Fruit fly (Drosophila melanogaster) whole organism, embryonic: ENCODE measurements around the gene mag.

ENCODE experiments used
- Atf3 ChIP-seq: fragments of 200-800 bp; sonication (Bioruptor generic); optimal IDR thresholded peaks from 3 replicates; lab custom pipeline; 2016; ENCODE audit warnings: missing biosample characterization, missing genetic modification characterization
- B-H1 ChIP-seq: fragments of 200-800 bp; sonication (Bioruptor generic); IDR thresholded peaks from 3 replicates; pipeline ENCODE4 v1.3.6; 2022; ENCODE audit warnings: missing biosample characterization, missing genetic modification characterization
- Bgb ChIP-seq: fragments of 200-800 bp; sonication (Bioruptor generic); IDR thresholded peaks from 2 replicates; pipeline ENCODE4 v1.3.6; 2022; ENCODE audit warnings: missing biosample characterization, missing genetic modification characterization; ENCODE audit not compliant: partially characterized antibody
- CG10543 ChIP-seq: fragments of 200-800 bp; sonication (Bioruptor generic); optimal IDR thresholded peaks from 3 replicates; lab custom pipeline; 2017; ENCODE audit warnings: missing biosample characterization, mild to moderate bottlenecking, missing genetic modification characterization, moderate library complexity
- CG11723 ChIP-seq: fragments of 200-800 bp; sonication (Bioruptor generic); optimal IDR thresholded peaks from 2 replicates; lab custom pipeline; 2017; ENCODE audit warnings: missing biosample characterization, mild to moderate bottlenecking, missing genetic modification characterization
- CG12071 ChIP-seq: fragments of 200-800 bp; sonication (Bioruptor generic); optimal IDR thresholded peaks from 3 replicates; lab custom pipeline; 2018; ENCODE audit warnings: missing biosample characterization, mild to moderate bottlenecking, missing genetic modification characterization
- CG14710 ChIP-seq: fragments of 200-800 bp; sonication (Bioruptor generic); optimal IDR thresholded peaks from 3 replicates; lab custom pipeline; 2019; ENCODE audit warnings: missing biosample characterization, mild to moderate bottlenecking, missing genetic modification characterization, moderate library complexity
- CG14860 ChIP-seq: fragments of 200-800 bp; sonication (Bioruptor generic); IDR thresholded peaks from 3 replicates; pipeline ENCODE4 v1.3.6; 2022; ENCODE audit warnings: missing biosample characterization, missing genetic modification characterization; ENCODE audit not compliant: partially characterized antibody
- CG15696 ChIP-seq: fragments of 200-800 bp; sonication (Bioruptor generic); optimal IDR thresholded peaks from 2 replicates; lab custom pipeline; 2019; ENCODE audit warnings: missing biosample characterization, mild to moderate bottlenecking, missing genetic modification characterization, moderate library complexity
- CG17385 ChIP-seq: fragments of 200-800 bp; sonication (Bioruptor generic); optimal IDR thresholded peaks from 3 replicates; lab custom pipeline; 2018; ENCODE audit warnings: missing biosample characterization, mild to moderate bottlenecking, missing genetic modification characterization
- CG18764 ChIP-seq: fragments of 200-800 bp; sonication (Bioruptor generic); optimal IDR thresholded peaks from 3 replicates; lab custom pipeline; 2016; ENCODE audit warnings: missing biosample characterization, missing genetic modification characterization
- CG3065 ChIP-seq: fragments of 200-800 bp; sonication (Bioruptor generic); optimal IDR thresholded peaks from 2 replicates; lab custom pipeline; 2016; ENCODE audit warnings: missing biosample characterization, missing genetic modification characterization
- CG32532 ChIP-seq: fragments of 200-800 bp; sonication (Bioruptor generic); IDR thresholded peaks from 2 replicates; pipeline ENCODE4 v1.3.6; 2022; ENCODE audit warnings: missing biosample characterization, missing genetic modification characterization
- CG32772 ChIP-seq: fragments of 200-800 bp; sonication (Bioruptor generic); IDR thresholded peaks from 2 replicates; pipeline ENCODE4 v1.3.6; 2022; ENCODE audit warnings: missing biosample characterization, missing genetic modification characterization
- CG4424 ChIP-seq: fragments of 200-800 bp; sonication (Bioruptor generic); optimal IDR thresholded peaks from 3 replicates; lab custom pipeline; 2016; ENCODE audit warnings: missing biosample characterization, missing genetic modification characterization
- CG6765 ChIP-seq: fragments of 200-800 bp; sonication (Bioruptor generic); optimal IDR thresholded peaks from 3 replicates; lab custom pipeline; 2017; ENCODE audit warnings: missing biosample characterization, mild to moderate bottlenecking, missing genetic modification characterization
- CG6791 ChIP-seq: fragments of 200-800 bp; sonication (Bioruptor generic); IDR thresholded peaks from 3 replicates; pipeline ENCODE4 v1.3.6; 2022; ENCODE audit warnings: missing biosample characterization, missing genetic modification characterization; ENCODE audit not compliant: partially characterized antibody
- CG7556 ChIP-seq: fragments of 200-800 bp; sonication (Bioruptor generic); optimal IDR thresholded peaks from 2 replicates; lab custom pipeline; 2017; ENCODE audit warnings: missing biosample characterization, mild to moderate bottlenecking, missing genetic modification characterization
- CG7745 ChIP-seq: fragments of 200-800 bp; sonication (Bioruptor generic); optimal IDR thresholded peaks from 2 replicates; lab custom pipeline; 2018; ENCODE audit warnings: missing biosample characterization, mild to moderate bottlenecking, missing genetic modification characterization, moderate library complexity
- CG7786 ChIP-seq: fragments of 200-800 bp; sonication (Bioruptor generic); optimal IDR thresholded peaks from 2 replicates; lab custom pipeline; 2016; ENCODE audit warnings: missing biosample characterization, missing genetic modification characterization
- CG9215 ChIP-seq: fragments of 200-800 bp; sonication (Bioruptor generic); IDR thresholded peaks from 2 replicates; pipeline ENCODE4 v1.3.6; 2022; ENCODE audit warnings: missing biosample characterization, missing genetic modification characterization
- CHES-1-like ChIP-seq: fragments of 200-800 bp; sonication (Bioruptor generic); optimal IDR thresholded peaks from 2 replicates; lab custom pipeline; 2016; ENCODE audit warnings: missing biosample characterization, missing genetic modification characterization
- CTCF ChIP-seq: fragments of 200-800 bp; sonication (Bioruptor generic); optimal IDR thresholded peaks from 2 replicates; lab custom pipeline; 2017; ENCODE audit warnings: missing biosample characterization, mild to moderate bottlenecking, missing genetic modification characterization, moderate library complexity
- CkIIα-i1 ChIP-seq: fragments of 200-800 bp; sonication (Bioruptor generic); IDR thresholded peaks from 2 replicates; pipeline ENCODE4 v1.3.6; 2022; ENCODE audit warnings: missing biosample characterization, missing genetic modification characterization
- Deaf1 ChIP-seq: fragments of 200-800 bp; optimal IDR thresholded peaks from 3 replicates; lab custom pipeline; 2019; ENCODE audit warnings: missing biosample characterization, mild to moderate bottlenecking, missing genetic modification characterization, moderate library complexity
- Dek ChIP-seq: fragments of 200-800 bp; sonication (Bioruptor generic); optimal IDR thresholded peaks from 3 replicates; lab custom pipeline; 2019; ENCODE audit warnings: missing biosample characterization, mild to moderate bottlenecking, missing genetic modification characterization, moderate library complexity
- Dip3 ChIP-seq: fragments of 200-800 bp; sonication (Bioruptor generic); optimal IDR thresholded peaks from 3 replicates; lab custom pipeline; 2016; ENCODE audit warnings: missing biosample characterization, missing genetic modification characterization
- E2f2 ChIP-seq: fragments of 200-800 bp; sonication (Bioruptor generic); IDR thresholded peaks from 2 replicates; pipeline ENCODE4 v1.3.6; 2022; ENCODE audit warnings: missing biosample characterization, missing genetic modification characterization
- Hand ChIP-seq: fragments of 200-800 bp; sonication (Bioruptor generic); optimal IDR thresholded peaks from 2 replicates; lab custom pipeline; 2017; ENCODE audit warnings: mild to moderate bottlenecking, missing biosample characterization, missing genetic modification reagents, missing genetic modification characterization
- MESR4 ChIP-seq: fragments of 200-800 bp; sonication (Bioruptor generic); optimal IDR thresholded peaks from 2 replicates; lab custom pipeline; 2018; ENCODE audit warnings: missing biosample characterization, mild to moderate bottlenecking, missing genetic modification characterization, moderate library complexity
- Neu2 ChIP-seq: fragments of 200-800 bp; sonication (Bioruptor generic); optimal IDR thresholded peaks from 3 replicates; lab custom pipeline; 2016; ENCODE audit warnings: missing biosample characterization, missing genetic modification characterization, borderline replicate concordance
- Pdp1 ChIP-seq, 2 experiments: fragments of 200-800 bp; sonication (Bioruptor generic); optimal IDR thresholded peaks; 3 replicates each; lab custom pipeline; 2016; ENCODE audit warnings: missing biosample characterization in 2 of 2, missing genetic modification characterization in 2 of 2, mild to moderate bottlenecking in 1 of 2, moderate library complexity in 1 of 2
- Six4 ChIP-seq: fragments of 200-800 bp; sonication (Bioruptor generic); optimal IDR thresholded peaks from 2 replicates; lab custom pipeline; 2016; ENCODE audit warnings: missing biosample characterization, missing genetic modification characterization
- Ssrp ChIP-seq: fragments of 200-800 bp; sonication (Bioruptor generic); optimal IDR thresholded peaks from 2 replicates; lab custom pipeline; 2018; ENCODE audit warnings: missing biosample characterization, mild to moderate bottlenecking, missing genetic modification characterization, moderate library complexity
- ato ChIP-seq: fragments of 200-800 bp; sonication (Bioruptor generic); IDR thresholded peaks from 2 replicates; pipeline ENCODE4 v1.3.6; 2022; ENCODE audit warnings: missing biosample characterization, missing genetic modification characterization; ENCODE audit not compliant: partially characterized antibody
- btn ChIP-seq: fragments of 200-800 bp; sonication (Bioruptor generic); optimal IDR thresholded peaks from 2 replicates; lab custom pipeline; 2016; ENCODE audit warnings: missing biosample characterization, missing genetic modification characterization
- cwo ChIP-seq: fragments of 200-800 bp; sonication (Bioruptor generic); optimal IDR thresholded peaks from 3 replicates; lab custom pipeline; 2017; ENCODE audit warnings: missing biosample characterization, missing genetic modification characterization, mild to moderate bottlenecking, moderate library complexity, missing genetic modification reagents
- gsb ChIP-seq: fragments of 200-800 bp; sonication (Bioruptor generic); IDR thresholded peaks from 2 replicates; pipeline ENCODE4 v1.3.6; 2022; ENCODE audit warnings: missing biosample characterization, missing genetic modification characterization
- gsb-n ChIP-seq: fragments of 200-800 bp; sonication (Bioruptor generic); optimal IDR thresholded peaks from 3 replicates; lab custom pipeline; 2018; ENCODE audit warnings: missing biosample characterization, mild to moderate bottlenecking, missing genetic modification characterization
- hkb ChIP-seq, 2 experiments: fragments of 200-800 bp in 1 of 2; fragments of >200 bp in 1 of 2; sonication (Bioruptor generic) in 1 of 2; IDR thresholded peaks in 1 of 2; optimal IDR thresholded peaks in 1 of 2; 2 replicates each; pipeline versions ENCODE4 v1.3.6 to Lab custom; 2017 to 2022; ENCODE audit warnings: missing biosample characterization in 1 of 2, missing genetic modification characterization in 1 of 2
- jumu ChIP-seq: fragments of 200-800 bp; sonication (Bioruptor generic); optimal IDR thresholded peaks from 3 replicates; lab custom pipeline; 2016; ENCODE audit warnings: missing biosample characterization, missing genetic modification characterization
- pho ChIP-seq: fragments of 200-800 bp; sonication (Bioruptor generic); optimal IDR thresholded peaks from 2 replicates; lab custom pipeline; 2016; ENCODE audit warnings: missing biosample characterization, missing genetic modification characterization
- sc ChIP-seq, 3 experiments: fragments of >200 bp in 2 of 3; fragments of 200-800 bp in 1 of 3; sonication (Bioruptor generic) in 1 of 3; optimal IDR thresholded peaks; 2 replicates in 2 of 3; 3 replicates in 1 of 3; lab custom pipeline; 2017; ENCODE audit warnings: mild to moderate bottlenecking in 1 of 3, missing biosample characterization in 1 of 3, missing genetic modification characterization in 1 of 3, missing genetic modification reagents in 1 of 3
- sima ChIP-seq: fragments of 200-800 bp; sonication (Bioruptor generic); optimal IDR thresholded peaks from 2 replicates; lab custom pipeline; 2016; ENCODE audit warnings: missing biosample characterization, missing genetic modification characterization
- sna ChIP-seq: fragments of 200-800 bp; sonication (Bioruptor generic); IDR thresholded peaks from 2 replicates; pipeline ENCODE4 v1.3.6; 2022; ENCODE audit warnings: missing biosample characterization, missing genetic modification characterization; ENCODE audit not compliant: partially characterized antibody
- sug ChIP-seq: fragments of 200-800 bp; optimal IDR thresholded peaks from 2 replicates; lab custom pipeline; 2019; ENCODE audit warnings: missing biosample characterization, mild to moderate bottlenecking, missing genetic modification characterization, moderate library complexity
- trem ChIP-seq: fragments of 200-800 bp; optimal IDR thresholded peaks from 3 replicates; lab custom pipeline; 2019; ENCODE audit warnings: missing biosample characterization, mild to moderate bottlenecking, missing genetic modification characterization, moderate library complexity
- tup ChIP-seq: fragments of 200-800 bp; sonication (Bioruptor generic); optimal IDR thresholded peaks from 2 replicates; lab custom pipeline; 2016; ENCODE audit warnings: missing biosample characterization, mild to moderate bottlenecking, missing genetic modification characterization, moderate library complexity
- vnd ChIP-seq: fragments of 200-800 bp; sonication (Bioruptor generic); IDR thresholded peaks from 3 replicates; pipeline ENCODE4 v1.3.6; 2022; ENCODE audit warnings: missing biosample characterization, missing genetic modification characterization; ENCODE audit not compliant: partially characterized antibody

The mag gene

dm6 chr3L:20430182-20430581 lies 30.3 kb upstream of the mag start, which contains the start of gene CG5262 (continued):
- TF ChIP-seq cwo (no peak), CG6791 (GFP tag; lab: Robert Waterston, UW) (no peak), Dip3 (no peak), CG32772 (GFP tag; lab: Robert Waterston, UW) (no peak), CTCF (peak; percentile 31), Atf3 (no peak), Hand (GFP tag; lab: Kevin White, UChicago) (no peak), MESR4 (GFP tag; lab: Kevin White, UChicago) (peak; percentile 67), CHES-1-like (GFP tag; lab: Kevin White, UChicago) (no peak), CG7745 (tag; lab: Kevin White, UChicago) (no peak), Neu2 (no peak), pho (GFP tag; lab: Kevin White, UChicago) (no peak), sc (optimal IDR thresholded peaks at IDR 0.05; lab: Kevin White, UChicago) (no peak), sc (GFP tag; optimal IDR thresholded peaks at IDR 0.05; lab: Kevin White, UChicago) (no peak), CG11723 (GFP tag; lab: Kevin White, UChicago) (no peak), CG7556 (no peak), Six4 (GFP tag; lab: Kevin White, UChicago) (no peak), gsb (GFP tag; lab: Robert Waterston, UW) (no peak), gsb-n (no peak)

dm6 chr3L:20431619-20432018 lies 28.9 kb upstream of the mag start:
- TF ChIP-seq CG7786 (GFP tag; lab: Kevin White, UChicago) (no peak), hkb (optimal IDR thresholded peaks at IDR 0.05; lab: Kevin White, UChicago) (no peak), hkb (GFP tag; IDR thresholded peaks at IDR 0.05; lab: Robert Waterston, UW) (no peak), sug (tag; lab: Kevin White, UChicago) (peak; percentile 99), CG4424 (GFP tag; lab: Kevin White, UChicago) (no peak), sna (GFP tag; lab: Robert Waterston, UW) (no peak), Deaf1 (no peak), CG6765 (no peak), CG9215 (GFP tag; lab: Robert Waterston, UW) (no peak), CG32532 (GFP tag; lab: Robert Waterston, UW) (no peak), Bgb (GFP tag; lab: Robert Waterston, UW) (peak; percentile 13)

- TF ChIP-seq CG12071: no peak
- TF ChIP-seq Dek: no peak
- peak; percentile 70 for TF ChIP-seq trem
- TF ChIP-seq hkb (optimal IDR thresholded peaks at IDR 0.05; lab: Kevin White, UChicago): no peak
- TF ChIP-seq hkb (GFP tag; IDR thresholded peaks at IDR 0.05; lab: Robert Waterston, UW): no peak
- TF ChIP-seq vnd: peak; percentile 55; the same call in 1 of the 3 replicates
- no peak for TF ChIP-seq tup
- no peak for TF ChIP-seq CG18764 (GFP tag; lab: Kevin White, UChicago)
- TF ChIP-seq btn (GFP tag; lab: Kevin White, UChicago): no peak
- TF ChIP-seq CG10543 (GFP tag; lab: Kevin White, UChicago): no peak
- 0 out of 2 replicates have a peak, but pooled peaks have one; percentile 40 for TF ChIP-seq ato (GFP tag; lab: Robert Waterston, UW)
- no peak for TF ChIP-seq Ssrp
- TF ChIP-seq CG17385 (GFP tag; lab: Kevin White, UChicago): no peak
- TF ChIP-seq CG14860 (GFP tag; lab: Robert Waterston, UW): peak; percentile 50; the same call in 2 of the 3 replicates
- TF ChIP-seq CkIIα-i1 (GFP tag; lab: Robert Waterston, UW): no peak
- no peak for TF ChIP-seq B-H1 (GFP tag; lab: Robert Waterston, UW)
- peak; percentile 73 for TF ChIP-seq E2f2
- TF ChIP-seq CG3065: no peak
- TF ChIP-seq CG14710 (tag; lab: Kevin White, UChicago): peak; percentile 70
- TF ChIP-seq sima (GFP tag; lab: Kevin White, UChicago): no peak
- TF ChIP-seq jumu: no peak
- TF ChIP-seq Pdp1 (GFP tag; optimal IDR thresholded peaks at IDR 0.05; lab: Kevin White, UChicago): peak; percentile 28 to 76
- no peak for TF ChIP-seq CG15696 (tag; lab: Kevin White, UChicago)
Measured at dm6 chr3L:20432297-20432696, 28.2 kb upstream of the mag start, which contains the start of the genes Las and Psn. Gene Las (minus strand): TSS chr3L:20432361. Gene Psn (plus strand): TSS chr3L:20432468.
